Worm (Caenorhabditis elegans) whole organism, midembryonic: Measurements from ENCODE around the gene nhr-155.

Experiments used
- cog-1 ChIP-seq: sonication (generic microtip); optimal IDR thresholded peaks from 2 replicates; lab custom pipeline; 2016; ENCODE audit warnings: missing genetic modification characterization, missing compliant biosample characterization
- flt-1 ChIP-seq: fragments of 200-800 bp; sonication (Bioruptor generic); IDR thresholded peaks from 2 replicates; pipeline ENCODE4 v1.3.6; 2022; ENCODE audit warnings: missing genetic modification characterization, missing compliant biosample characterization
- klf-2 ChIP-seq: fragments of 200-800 bp; sonication (Bioruptor generic); conservative IDR thresholded peaks from 2 replicates; pipeline ENCODE4 v1.3.6; 2022; ENCODE audit warnings: missing genetic modification reagents, missing genetic modification characterization, missing compliant biosample characterization
- med-1 ChIP-seq: sonication (generic microtip); optimal IDR thresholded peaks from 2 replicates; lab custom pipeline; 2017; ENCODE audit warnings: missing genetic modification characterization, mild to moderate bottlenecking, missing compliant biosample characterization, antibody characterized with exemption, missing genetic modification reagents; ENCODE audit not compliant: insufficient read depth
- ref-1 ChIP-seq: fragments of 200-800 bp; sonication (Bioruptor generic); conservative IDR thresholded peaks from 2 replicates; pipeline ENCODE4 v1.3.6; 2022; ENCODE audit warnings: missing genetic modification reagents, missing genetic modification characterization, missing compliant biosample characterization
- tab-1 ChIP-seq: fragments of 200-800 bp; sonication (Bioruptor generic); IDR thresholded peaks from 2 replicates; pipeline ENCODE4 v1.3.6; 2022; ENCODE audit warnings: missing genetic modification characterization, missing compliant biosample characterization
- ztf-29 ChIP-seq: fragments of 200-800 bp; sonication (Bioruptor generic); IDR thresholded peaks from 2 replicates; pipeline ENCODE4 v1.3.6; 2022; ENCODE audit warnings: missing genetic modification reagents, missing genetic modification characterization, missing compliant biosample characterization

DNA sequence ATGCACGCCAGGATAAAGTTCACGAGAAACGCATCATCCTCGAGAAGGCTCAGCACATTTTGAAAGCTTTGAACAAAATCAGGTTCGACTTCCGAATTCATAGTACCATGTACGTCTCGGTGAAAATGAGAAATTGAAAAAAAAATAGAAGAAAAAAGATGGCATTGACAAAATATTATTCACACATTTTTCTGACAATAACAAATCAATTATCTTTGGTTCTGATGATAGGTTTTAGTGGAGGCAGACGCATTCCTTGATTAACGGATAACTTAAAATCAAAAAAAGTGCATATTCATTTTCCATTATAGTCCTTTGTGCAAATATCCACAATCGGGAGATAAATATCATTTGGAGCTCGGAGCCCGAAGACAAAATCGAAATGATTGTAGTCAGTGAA, 17.7 kb upstream of the nhr-155 start, which contains the start of gene srw-107:
- TF ChIP-seq flt-1 (GFP tag; lab: Robert Waterston, UW) (no peak), ztf-29 (GFP tag; lab: Robert Waterston, UW) (no peak), klf-2 (GFP tag; lab: Robert Waterston, UW) (no peak), ref-1 (no peak), tab-1 (GFP tag; lab: Robert Waterston, UW) (no peak), med-1 (GFP tag; lab: Kevin White, UChicago) (no peak), cog-1 (tag; lab: Kevin White, UChicago) (no peak)
